Worm (Caenorhabditis elegans) whole organism, L1 larva: Measurements from ENCODE around the gene C06E4.2.
A peak's percentile ranks its signal among the peaks of the same experiment; 100 is the strongest.

Experiments used
- aly-2 ChIP-seq: fragments of 150-350 bp; optimal IDR thresholded peaks from 2 replicates; lab custom pipeline; 2014; ENCODE audit warnings: missing biosample characterization, missing genetic modification characterization
- ceh-90 ChIP-seq: sonication (generic microtip); optimal IDR thresholded peaks from 2 replicates; lab custom pipeline; 2016; ENCODE audit warnings: missing genetic modification characterization, missing compliant biosample characterization
- ces-1 ChIP-seq: fragments of 150-350 bp; optimal IDR thresholded peaks from 2 replicates; lab custom pipeline; 2014; ENCODE audit warnings: missing biosample characterization, missing genetic modification reagents, missing genetic modification characterization
- fos-1 ChIP-seq: fragments of 150-350 bp; optimal IDR thresholded peaks from 2 replicates; lab custom pipeline; 2014; ENCODE audit warnings: missing biosample characterization, missing genetic modification characterization
- lin-13 ChIP-seq: fragments of 150-350 bp; optimal IDR thresholded peaks from 2 replicates; lab custom pipeline; 2014; ENCODE audit warnings: missing biosample characterization, missing genetic modification reagents, missing genetic modification characterization
- mdl-1 ChIP-seq, 2 experiments: fragments of 150-350 bp; optimal IDR thresholded peaks; 2 replicates each; lab custom pipeline; 2014 to 2017; ENCODE audit warnings: missing biosample characterization in 2 of 2, missing genetic modification characterization in 2 of 2, inconsistent platforms in 1 of 2
- nhr-84 ChIP-seq: sonication (generic microtip); optimal IDR thresholded peaks from 2 replicates; lab custom pipeline; 2017; ENCODE audit warnings: missing biosample characterization, missing genetic modification characterization
- nhr-85 ChIP-seq: sonication (generic microtip); peaks from one replicate; lab custom pipeline; 2016; ENCODE audit warnings: missing genetic modification characterization, inconsistent platforms, missing compliant biosample characterization
- nhr-90 ChIP-seq: sonication (generic microtip); optimal IDR thresholded peaks from 2 replicates; lab custom pipeline; 2016; ENCODE audit warnings: mild to moderate bottlenecking, missing genetic modification characterization, missing compliant biosample characterization; ENCODE audit not compliant: poor library complexity
- snpc-4 ChIP-seq: fragments of 150-350 bp; optimal IDR thresholded peaks from 2 replicates; lab custom pipeline; 2014; ENCODE audit warnings: missing biosample characterization, missing genetic modification characterization
- sup-37 ChIP-seq: fragments of 200-800 bp; sonication (Bioruptor generic); optimal IDR thresholded peaks from 2 replicates; lab custom pipeline; 2018; ENCODE audit warnings: mild to moderate bottlenecking, missing genetic modification characterization, missing compliant biosample characterization
- unc-98 ChIP-seq: fragments of 200-800 bp; sonication (Bioruptor generic); IDR thresholded peaks from 2 replicates; pipeline ENCODE4 v1.3.6; 2022; ENCODE audit warnings: missing genetic modification characterization, missing compliant biosample characterization
- zag-1 ChIP-seq: fragments of 150-350 bp; optimal IDR thresholded peaks from 2 replicates; lab custom pipeline; 2014; ENCODE audit warnings: missing biosample characterization, missing genetic modification characterization

DNA sequence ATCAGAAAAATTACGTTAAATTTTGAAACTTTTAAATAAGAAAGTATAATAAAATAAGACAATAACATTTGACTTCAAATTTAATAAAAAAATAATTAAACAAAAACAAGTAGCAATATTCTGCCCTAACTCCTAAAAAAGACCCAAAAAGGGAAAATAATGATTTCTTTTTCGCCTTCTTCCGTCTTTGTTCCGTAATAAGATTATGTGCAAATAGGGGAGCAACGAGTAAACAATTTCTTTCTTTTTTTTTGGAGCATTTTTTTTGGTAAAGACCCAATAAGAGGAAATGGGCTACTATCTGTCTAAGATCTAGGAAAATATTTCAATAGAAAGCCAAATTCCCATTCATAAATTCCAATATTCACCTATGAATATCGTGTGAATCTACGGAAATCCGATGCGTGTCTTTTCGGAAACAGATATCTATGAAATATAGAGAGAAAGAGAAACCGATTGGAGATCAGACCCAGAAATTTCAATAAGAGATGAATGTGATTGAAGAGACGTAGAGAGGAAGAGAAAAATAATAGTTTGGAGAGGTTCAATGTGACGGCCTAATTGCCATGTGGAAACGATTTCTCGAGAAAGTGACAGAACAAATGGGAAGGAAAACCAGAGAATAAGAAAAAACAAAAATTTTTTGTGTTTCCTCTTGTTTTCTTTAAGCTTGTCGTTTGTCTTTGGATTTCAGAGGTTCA, 41.2 kb downstream of the C06E4.2 start:
- TF ChIP-seq snpc-4 (no peak), nhr-90 (tag; lab: Kevin White, UChicago) (no peak), zag-1 (no peak), lin-13 (GFP tag; lab: Kevin White, UChicago) (no peak), nhr-84 (tag; lab: Kevin White, UChicago) (no peak), sup-37 (GFP tag; lab: Kevin White, UChicago) (no peak), nhr-85 (tag; lab: Kevin White, UChicago) (peak; percentile 84), ces-1 (no peak), aly-2 (tag; lab: Kevin White, UChicago) (no peak), ceh-90 (tag; lab: Kevin White, UChicago) (no peak), unc-98 (GFP tag; lab: Robert Waterston, UW) (no peak), mdl-1 (tag; optimal IDR thresholded peaks at IDR 0.05; lab: Kevin White, UChicago) (peak in 1 of 2 experiments; percentile 17), fos-1 (tag; lab: Kevin White, UChicago) (no peak)
